Worm (Caenorhabditis elegans) whole organism, L2 larva: Measurements from ENCODE around the gene F59G1.8.

ENCODE experiments used
- C34F6.9 ChIP-seq: fragments of 150-350 bp; optimal IDR thresholded peaks from 2 replicates; lab custom pipeline; 2014; ENCODE audit warnings: missing biosample characterization, missing genetic modification characterization
- elt-3 ChIP-seq: sonication (generic microtip); optimal IDR thresholded peaks from 2 replicates; lab custom pipeline; 2017; ENCODE audit warnings: missing biosample characterization, missing genetic modification characterization
- nhr-25 ChIP-seq: fragments of 150-350 bp; sonication (generic microtip); optimal IDR thresholded peaks from 3 replicates; lab custom pipeline; 2014; ENCODE audit warnings: missing biosample characterization, missing genetic modification characterization
- nhr-6 ChIP-seq: fragments of 150-350 bp; optimal IDR thresholded peaks from 2 replicates; lab custom pipeline; 2014; ENCODE audit warnings: missing biosample characterization, missing genetic modification characterization
- nhr-77 ChIP-seq: fragments of 150-350 bp; optimal IDR thresholded peaks from 2 replicates; lab custom pipeline; 2014; ENCODE audit warnings: missing biosample characterization, missing genetic modification characterization
- sma-3 ChIP-seq: sonication (generic microtip); optimal IDR thresholded peaks from 2 replicates; lab custom pipeline; 2016; ENCODE audit warnings: missing genetic modification reagents, missing genetic modification characterization, missing compliant biosample characterization
- unc-62 ChIP-seq: fragments of 150-350 bp; optimal IDR thresholded peaks from 2 replicates; lab custom pipeline; 2014; ENCODE audit warnings: missing biosample characterization, missing genetic modification reagents, missing genetic modification characterization

- no peak for TF ChIP-seq nhr-6 (tag; lab: Kevin White, UChicago)
- peak; percentile 69 for TF ChIP-seq C34F6.9 (tag; lab: Kevin White, UChicago)
- no peak for TF ChIP-seq unc-62 (GFP tag; lab: Kevin White, UChicago)
- no peak for TF ChIP-seq elt-3
- no peak for TF ChIP-seq sma-3 (GFP tag; lab: Kevin White, UChicago)
- TF ChIP-seq nhr-77 (tag; lab: Kevin White, UChicago), result no peak
- TF ChIP-seq nhr-25 (tag; lab: Kevin White, UChicago), result no peak
These were observed 11.9 kb downstream of the F59G1.8 start, which contains the start of gene ptp-2 for ce11 chrII:5918149-5918697.
